Worm (Caenorhabditis elegans) whole organism, young adult: ENCODE measurements around the gene F56F11.2.

ENCODE experiments used
- B0261.1 ChIP-seq: sonication (generic microtip); optimal IDR thresholded peaks from 2 replicates; lab custom pipeline; 2016; ENCODE audit warnings: mild to moderate bottlenecking, missing genetic modification characterization, moderate library complexity, missing compliant biosample characterization
- B0336.3 ChIP-seq: fragments of 200-800 bp; sonication (Bioruptor generic); IDR thresholded peaks from 2 replicates; pipeline ENCODE4 v1.3.6; 2022; ENCODE audit warnings: missing genetic modification characterization, missing compliant biosample characterization
- C06A6.2 ChIP-seq: fragments of 200-800 bp; sonication (Bioruptor generic); conservative IDR thresholded peaks from 2 replicates; pipeline ENCODE4 v1.3.6; 2022; ENCODE audit warnings: missing genetic modification characterization, missing compliant biosample characterization
- F52B5.7 ChIP-seq: sonication (generic microtip); optimal IDR thresholded peaks from 2 replicates; lab custom pipeline; 2016; ENCODE audit warnings: mild to moderate bottlenecking, missing genetic modification characterization, missing compliant biosample characterization
- K11D2.4 ChIP-seq: fragments of 200-800 bp; sonication (Bioruptor generic); IDR thresholded peaks from 2 replicates; pipeline ENCODE4 v1.3.6; 2022; ENCODE audit warnings: missing genetic modification reagents, missing genetic modification characterization, missing compliant biosample characterization
- K12H6.12 ChIP-seq: fragments of 200-800 bp; sonication (Bioruptor generic); optimal IDR thresholded peaks from 2 replicates; lab custom pipeline; 2018; ENCODE audit warnings: mild to moderate bottlenecking, missing genetic modification characterization, missing compliant biosample characterization
- Y67H2A.10 ChIP-seq: fragments of 200-800 bp; sonication (Bioruptor generic); conservative IDR thresholded peaks from 2 replicates; pipeline ENCODE4 v1.3.6; 2022; ENCODE audit warnings: missing genetic modification reagents, missing genetic modification characterization, missing compliant biosample characterization
- Y79H2A.3 ChIP-seq: fragments of 200-800 bp; sonication (Bioruptor generic); conservative IDR thresholded peaks from 2 replicates; pipeline ENCODE4 v1.3.6; 2022; ENCODE audit warnings: missing genetic modification reagents, missing genetic modification characterization, missing compliant biosample characterization
- Y95B8A.8 ChIP-seq: fragments of 200-800 bp; sonication (Bioruptor generic); IDR thresholded peaks from 2 replicates; pipeline ENCODE4 v1.3.6; 2022; ENCODE audit warnings: missing genetic modification reagents, missing genetic modification characterization, missing compliant biosample characterization
- ZK185.1 ChIP-seq: sonication (generic microtip); optimal IDR thresholded peaks from 2 replicates; lab custom pipeline; 2016; ENCODE audit warnings: mild to moderate bottlenecking, missing genetic modification characterization, missing compliant biosample characterization; ENCODE audit not compliant: poor library complexity, severe bottlenecking
- ama-1 ChIP-seq, 3 experiments: fragments of 150-350 bp in 1 of 3; sonication (generic microtip) in 2 of 3; optimal IDR thresholded peaks; 2 replicates each; lab custom pipeline; 2014 to 2018; ENCODE audit warnings: missing biosample characterization in 2 of 3, missing genetic modification characterization in 2 of 3, missing genetic modification reagents in 2 of 3
- cebp-1 ChIP-seq, 2 experiments: fragments of 200-800 bp in 1 of 2; sonication (Bioruptor generic) in 1 of 2; sonication (generic microtip) in 1 of 2; IDR thresholded peaks in 1 of 2; optimal IDR thresholded peaks in 1 of 2; 2 replicates each; pipeline versions ENCODE4 v1.3.6 to Lab custom; 2017 to 2022; ENCODE audit warnings: missing compliant biosample characterization in 2 of 2, missing genetic modification characterization in 2 of 2, mild to moderate bottlenecking in 1 of 2, missing genetic modification reagents in 1 of 2, moderate library complexity in 1 of 2
- ceh-100 ChIP-seq: fragments of 200-800 bp; sonication (Bioruptor generic); IDR thresholded peaks from 2 replicates; pipeline ENCODE4 v1.3.6; 2022; ENCODE audit warnings: missing genetic modification reagents, missing genetic modification characterization, missing compliant biosample characterization
- ceh-40 ChIP-seq: fragments of 200-800 bp; sonication (Bioruptor generic); IDR thresholded peaks from 2 replicates; pipeline ENCODE4 v1.3.6; 2022; ENCODE audit warnings: missing genetic modification characterization, missing compliant biosample characterization
- die-1 ChIP-seq: sonication (generic microtip); optimal IDR thresholded peaks from 2 replicates; lab custom pipeline; 2016; ENCODE audit warnings: missing genotype, mild to moderate bottlenecking, missing genetic modification characterization, missing compliant biosample characterization
- dpff-1 ChIP-seq: sonication (generic microtip); optimal IDR thresholded peaks from 2 replicates; lab custom pipeline; 2017; ENCODE audit warnings: mild to moderate bottlenecking, missing genetic modification characterization, missing compliant biosample characterization
- ets-4 ChIP-seq: fragments of 200-800 bp; sonication (Bioruptor generic); optimal IDR thresholded peaks from 2 replicates; lab custom pipeline; 2018; ENCODE audit warnings: mild to moderate bottlenecking, missing genetic modification characterization, missing compliant biosample characterization
- gei-17 ChIP-seq: fragments of 200-800 bp; sonication (Bioruptor generic); optimal IDR thresholded peaks from 2 replicates; lab custom pipeline; 2018; ENCODE audit warnings: mild to moderate bottlenecking, missing genetic modification characterization, missing compliant biosample characterization
- hlh-12 ChIP-seq: sonication (generic microtip); optimal IDR thresholded peaks from 2 replicates; lab custom pipeline; 2016; ENCODE audit warnings: missing genetic modification characterization, missing compliant biosample characterization
- hmg-20 ChIP-seq: fragments of 200-800 bp; sonication (Bioruptor generic); IDR thresholded peaks from 2 replicates; pipeline ENCODE4 v1.3.6; 2022; ENCODE audit warnings: missing genetic modification reagents, missing genetic modification characterization, missing compliant biosample characterization
- let-607 ChIP-seq, 2 experiments: fragments of 200-800 bp in 1 of 2; sonication (Bioruptor generic) in 1 of 2; sonication (generic microtip) in 1 of 2; optimal IDR thresholded peaks; 2 replicates each; lab custom pipeline; 2016 to 2018; ENCODE audit warnings: mild to moderate bottlenecking in 2 of 2, missing compliant biosample characterization in 2 of 2, missing genetic modification characterization in 2 of 2, moderate library complexity in 2 of 2, missing genotype in 1 of 2
- lin-35 ChIP-seq, 3 experiments: fragments of 150-350 bp in 2 of 3; sonication (generic microtip) in 1 of 3; optimal IDR thresholded peaks; 2 replicates each; lab custom pipeline; 2014 to 2018; ENCODE audit warnings: missing biosample characterization in 3 of 3, missing genetic modification characterization in 3 of 3, missing genetic modification reagents in 3 of 3
- lin-40 ChIP-seq: sonication (generic microtip); optimal IDR thresholded peaks from 2 replicates; lab custom pipeline; 2016; ENCODE audit warnings: missing genetic modification characterization, mild to moderate bottlenecking, missing compliant biosample characterization, missing genotype, missing genetic modification reagents
- lsy-27 ChIP-seq: sonication (generic microtip); optimal IDR thresholded peaks from 2 replicates; lab custom pipeline; 2017; ENCODE audit warnings: missing genetic modification characterization, mild to moderate bottlenecking, missing compliant biosample characterization, antibody characterized with exemption, missing genotype, borderline replicate concordance; ENCODE audit not compliant: insufficient read depth
- madf-10 ChIP-seq: sonication (generic microtip); optimal IDR thresholded peaks from 2 replicates; lab custom pipeline; 2016; ENCODE audit warnings: mild to moderate bottlenecking, missing genetic modification characterization, missing compliant biosample characterization
- madf-3 ChIP-seq: fragments of 200-800 bp; sonication (Bioruptor generic); IDR thresholded peaks from 2 replicates; pipeline ENCODE4 v1.3.6; 2022; ENCODE audit warnings: missing genetic modification reagents, missing genetic modification characterization, missing compliant biosample characterization
- madf-8 ChIP-seq: fragments of 200-800 bp; sonication (Bioruptor generic); conservative IDR thresholded peaks from 2 replicates; pipeline ENCODE4 v1.3.6; 2022; ENCODE audit warnings: missing genetic modification reagents, missing genetic modification characterization, missing compliant biosample characterization
- mel-28 ChIP-seq: sonication (generic microtip); optimal IDR thresholded peaks from 2 replicates; lab custom pipeline; 2016; ENCODE audit warnings: borderline replicate concordance, mild to moderate bottlenecking, missing genetic modification characterization, missing compliant biosample characterization
- mes-4 ChIP-seq: sonication (generic microtip); optimal IDR thresholded peaks from 2 replicates; lab custom pipeline; 2016; ENCODE audit warnings: missing genotype, missing genetic modification characterization, missing compliant biosample characterization
- nfya-1 ChIP-seq: sonication (generic microtip); optimal IDR thresholded peaks from 2 replicates; lab custom pipeline; 2017; ENCODE audit warnings: antibody characterized with exemption, missing compliant biosample characterization, missing genetic modification characterization, borderline replicate concordance; ENCODE audit not compliant: insufficient read depth
- nfyb-1 ChIP-seq: fragments of 200-800 bp; sonication (Bioruptor generic); IDR thresholded peaks from 2 replicates; pipeline ENCODE4 v1.3.6; 2022; ENCODE audit warnings: missing genetic modification reagents, missing genetic modification characterization, missing compliant biosample characterization
- nhr-90 ChIP-seq: sonication (generic microtip); optimal IDR thresholded peaks from 2 replicates; lab custom pipeline; 2016; ENCODE audit warnings: missing genotype, mild to moderate bottlenecking, missing genetic modification characterization, missing compliant biosample characterization
- pha-4 ChIP-seq: fragments of 150-350 bp; sonication (generic microtip); optimal IDR thresholded peaks from 2 replicates; lab custom pipeline; 2014; ENCODE audit warnings: missing biosample characterization, missing genetic modification reagents, missing genetic modification characterization
- rcor-1 ChIP-seq: fragments of 200-800 bp; sonication (Bioruptor generic); IDR thresholded peaks from 2 replicates; pipeline ENCODE4 v1.3.6; 2022; ENCODE audit warnings: missing genetic modification reagents, missing genetic modification characterization, missing compliant biosample characterization
- rpc-1 ChIP-seq, 2 experiments: fragments of 150-350 bp in 1 of 2; sonication (generic microtip) in 1 of 2; optimal IDR thresholded peaks; 2 replicates each; lab custom pipeline; 2014 to 2018; ENCODE audit warnings: missing biosample characterization in 1 of 2, missing genetic modification characterization in 1 of 2, missing genetic modification reagents in 1 of 2, missing genotype in 1 of 2
- snpc-1.1 ChIP-seq: sonication (generic microtip); optimal IDR thresholded peaks from 2 replicates; lab custom pipeline; 2017; ENCODE audit warnings: missing genetic modification characterization, mild to moderate bottlenecking, missing compliant biosample characterization, antibody characterized with exemption, moderate library complexity, missing genotype, missing genetic modification reagents; ENCODE audit not compliant: insufficient read depth
- snpc-4 ChIP-seq, 5 experiments: fragments of 150-350 bp in 1 of 5; sonication (generic microtip) in 4 of 5; optimal IDR thresholded peaks; 2 replicates each; lab custom pipeline; 2014 to 2018; ENCODE audit warnings: missing genetic modification characterization in 5 of 5, missing biosample characterization in 3 of 5, antibody characterized with exemption in 2 of 5, mild to moderate bottlenecking in 2 of 5, missing compliant biosample characterization in 2 of 5, missing genotype in 2 of 5, moderate library complexity in 2 of 5, missing genetic modification reagents in 1 of 5
- somi-1 ChIP-seq: fragments of 200-800 bp; sonication (Bioruptor generic); optimal IDR thresholded peaks from 2 replicates; lab custom pipeline; 2018; ENCODE audit warnings: mild to moderate bottlenecking, missing genetic modification characterization, missing compliant biosample characterization
- tbp1 ChIP-seq: fragments of 200-800 bp; sonication (Bioruptor generic); optimal IDR thresholded peaks from 2 replicates; lab custom pipeline; 2018; ENCODE audit warnings: mild to moderate bottlenecking, missing genetic modification characterization, missing compliant biosample characterization
- tbx-9 ChIP-seq: sonication (generic microtip); optimal IDR thresholded peaks from 2 replicates; lab custom pipeline; 2016; ENCODE audit warnings: borderline replicate concordance, missing genetic modification characterization, inconsistent platforms, missing compliant biosample characterization
- xnd-1 ChIP-seq: sonication (generic microtip); optimal IDR thresholded peaks from 2 replicates; lab custom pipeline; 2016; ENCODE audit warnings: missing genotype, missing genetic modification reagents, missing genetic modification characterization, missing compliant biosample characterization
- ztf-18 ChIP-seq: sonication (generic microtip); optimal IDR thresholded peaks from 2 replicates; lab custom pipeline; 2016; ENCODE audit warnings: missing genotype, mild to moderate bottlenecking, missing genetic modification characterization, missing compliant biosample characterization
- ztf-22 ChIP-seq: fragments of 200-800 bp; sonication (Bioruptor generic); optimal IDR thresholded peaks from 2 replicates; lab custom pipeline; 2018; ENCODE audit warnings: mild to moderate bottlenecking, missing genetic modification characterization, moderate library complexity, missing compliant biosample characterization
- ztf-25 ChIP-seq: fragments of 200-800 bp; sonication (Bioruptor generic); IDR thresholded peaks from 2 replicates; pipeline ENCODE4 v1.3.6; 2022; ENCODE audit warnings: missing genetic modification reagents, missing genetic modification characterization, missing compliant biosample characterization
- ztf-26 ChIP-seq: sonication (generic microtip); optimal IDR thresholded peaks from 2 replicates; lab custom pipeline; 2017; ENCODE audit warnings: missing genetic modification characterization, missing compliant biosample characterization
- ztf-28 ChIP-seq: fragments of 200-800 bp; sonication (Bioruptor generic); IDR thresholded peaks from 2 replicates; pipeline ENCODE4 v1.3.6; 2022; ENCODE audit warnings: missing genetic modification reagents, missing genetic modification characterization, missing compliant biosample characterization

F56F11.2 gene

ce11 chrIII:2875946-2876345, 6.1 kb upstream of the F56F11.2 start:
- TF ChIP-seq C06A6.2 (GFP tag; lab: Robert Waterston, UW), result peak; percentile 63
- no peak for TF ChIP-seq gei-17 (GFP tag; lab: Kevin White, UChicago)
- TF ChIP-seq Y67H2A.10 (GFP tag; lab: Robert Waterston, UW), result no peak
- peak; percentile 68 for TF ChIP-seq ztf-26 (tag; lab: Kevin White, UChicago)
- no peak for TF ChIP-seq nfya-1 (tag; lab: Kevin White, UChicago)
- TF ChIP-seq hlh-12 (tag; lab: Kevin White, UChicago), result no peak
- no peak for TF ChIP-seq ama-1 (optimal IDR thresholded peaks at IDR 0.05; lab: Kevin White, UChicago)
- no peak for TF ChIP-seq ama-1 (GFP tag; optimal IDR thresholded peaks at IDR 0.05; lab: Kevin White, UChicago)
- no peak for TF ChIP-seq ceh-40 (GFP tag; lab: Robert Waterston, UW)
- no peak for TF ChIP-seq pha-4 (tag; lab: Kevin White, UChicago)
- no peak for TF ChIP-seq snpc-4 (GFP tag; optimal IDR thresholded peaks at IDR 0.05; lab: Kevin White, UChicago)
- peak; percentile 45 to 74 (median 48) for TF ChIP-seq snpc-4 (tag; optimal IDR thresholded peaks at IDR 0.05; lab: Kevin White, UChicago)
- TF ChIP-seq tbx-9, result no peak
- TF ChIP-seq K12H6.12 (tag; lab: Kevin White, UChicago), result no peak
- peak; percentile 51 for TF ChIP-seq ztf-22
- no peak for TF ChIP-seq lin-35 (GFP tag; optimal IDR thresholded peaks at IDR 0.05; lab: Kevin White, UChicago)
- peak; percentile 24 for TF ChIP-seq ets-4 (GFP tag; lab: Kevin White, UChicago)
- peak; percentile 23 to 41 for TF ChIP-seq let-607 (tag; optimal IDR thresholded peaks at IDR 0.05; lab: Kevin White, UChicago)
- no peak for TF ChIP-seq ztf-25 (GFP tag; lab: Robert Waterston, UW)
- TF ChIP-seq cebp-1 (GFP tag; IDR thresholded peaks at IDR 0.05; lab: Robert Waterston, UW), result peak; percentile 85
- TF ChIP-seq cebp-1 (tag; optimal IDR thresholded peaks at IDR 0.05; lab: Kevin White, UChicago), result peak; percentile 92
- TF ChIP-seq xnd-1 (tag; lab: Kevin White, UChicago), result no peak
- no peak for TF ChIP-seq die-1
- no peak for TF ChIP-seq F52B5.7 (tag; lab: Kevin White, UChicago)
- TF ChIP-seq dpff-1 (tag; lab: Kevin White, UChicago), result no peak
- TF ChIP-seq rpc-1 (optimal IDR thresholded peaks at IDR 0.05; lab: Kevin White, UChicago), result no peak
- no peak for TF ChIP-seq rpc-1 (tag; optimal IDR thresholded peaks at IDR 0.05; lab: Kevin White, UChicago)
- no peak for TF ChIP-seq ztf-28 (GFP tag; lab: Robert Waterston, UW)
- no peak for TF ChIP-seq ztf-18 (tag; lab: Kevin White, UChicago)
- TF ChIP-seq B0336.3 (GFP tag; lab: Robert Waterston, UW), result peak; percentile 39; the same call in 1 of the 2 replicates
- TF ChIP-seq rcor-1 (GFP tag; lab: Robert Waterston, UW), result no peak
- TF ChIP-seq hmg-20 (GFP tag; lab: Robert Waterston, UW), result no peak
- TF ChIP-seq Y79H2A.3 (GFP tag; lab: Robert Waterston, UW), result no peak
- TF ChIP-seq madf-10 (tag; lab: Kevin White, UChicago), result peak; percentile 46
- TF ChIP-seq ceh-100, result no peak
- no peak for TF ChIP-seq mel-28 (tag; lab: Kevin White, UChicago)
- no peak for TF ChIP-seq mes-4
- no peak for TF ChIP-seq madf-8 (GFP tag; lab: Robert Waterston, UW)
- TF ChIP-seq K11D2.4 (GFP tag; lab: Robert Waterston, UW), result no peak
- TF ChIP-seq snpc-1.1 (tag; lab: Kevin White, UChicago), result no peak
- no peak for TF ChIP-seq Y95B8A.8 (GFP tag; lab: Robert Waterston, UW)
- no peak for TF ChIP-seq nfyb-1 (GFP tag; lab: Robert Waterston, UW)
- no peak for TF ChIP-seq ZK185.1 (tag; lab: Kevin White, UChicago)
- TF ChIP-seq tbp1, result peak; percentile 46
- TF ChIP-seq B0261.1 (tag; lab: Kevin White, UChicago), result no peak
- TF ChIP-seq lin-40 (tag; lab: Kevin White, UChicago), result peak; percentile 82
- TF ChIP-seq madf-3 (GFP tag; lab: Robert Waterston, UW), result no peak
- TF ChIP-seq somi-1 (GFP tag; lab: Kevin White, UChicago), result peak; percentile 64
- no peak for TF ChIP-seq lsy-27 (tag; lab: Kevin White, UChicago)
- TF ChIP-seq nhr-90 (tag; lab: Kevin White, UChicago), result peak; percentile 15
